Worm (Caenorhabditis elegans) whole organism, L2 larva: ENCODE results near the gene C37C3.17.

Source experiments
- R02D3.7 ChIP-seq: fragments of 150-350 bp; optimal IDR thresholded peaks from 2 replicates; lab custom pipeline; 2014; ENCODE audit warnings: missing biosample characterization, missing genetic modification characterization
- ceh-16 ChIP-seq: fragments of 150-350 bp; optimal IDR thresholded peaks from 2 replicates; lab custom pipeline; 2014; ENCODE audit warnings: missing biosample characterization, missing genetic modification characterization
- ceh-82 ChIP-seq: fragments of 150-350 bp; optimal IDR thresholded peaks from 2 replicates; lab custom pipeline; 2014; ENCODE audit warnings: missing biosample characterization, missing genetic modification characterization
- egl-27 ChIP-seq: sonication (generic microtip); optimal IDR thresholded peaks from 3 replicates; lab custom pipeline; 2017; ENCODE audit warnings: missing biosample characterization, missing genetic modification reagents, missing genetic modification characterization
- elt-3 ChIP-seq: sonication (generic microtip); optimal IDR thresholded peaks from 2 replicates; lab custom pipeline; 2017; ENCODE audit warnings: missing biosample characterization, missing genetic modification characterization
- fos-1 ChIP-seq: fragments of 150-350 bp; optimal IDR thresholded peaks from 2 replicates; lab custom pipeline; 2014; ENCODE audit warnings: missing biosample characterization, missing genetic modification characterization
- lin-13 ChIP-seq: fragments of 150-350 bp; optimal IDR thresholded peaks from 2 replicates; lab custom pipeline; 2014; ENCODE audit warnings: missing biosample characterization, missing genetic modification reagents, missing genetic modification characterization
- lin-39 ChIP-seq: fragments of 150-350 bp; optimal IDR thresholded peaks from 2 replicates; lab custom pipeline; 2014; ENCODE audit warnings: missing biosample characterization, missing genetic modification reagents, missing genetic modification characterization
- nhr-10 ChIP-seq: sonication (generic microtip); optimal IDR thresholded peaks from 2 replicates; lab custom pipeline; 2017; ENCODE audit warnings: missing biosample characterization, missing genetic modification characterization
- nhr-11 ChIP-seq: fragments of 150-350 bp; optimal IDR thresholded peaks from 2 replicates; lab custom pipeline; 2014; ENCODE audit warnings: missing biosample characterization, missing genetic modification characterization
- nhr-12 ChIP-seq: fragments of 150-350 bp; optimal IDR thresholded peaks from 2 replicates; lab custom pipeline; 2014; ENCODE audit warnings: missing biosample characterization, missing genetic modification characterization
- nhr-129 ChIP-seq: fragments of 150-350 bp; optimal IDR thresholded peaks from 2 replicates; lab custom pipeline; 2014; ENCODE audit warnings: missing biosample characterization, missing genetic modification characterization
- unc-62 ChIP-seq: fragments of 150-350 bp; optimal IDR thresholded peaks from 2 replicates; lab custom pipeline; 2014; ENCODE audit warnings: missing biosample characterization, missing genetic modification reagents, missing genetic modification characterization
- ztf-11 ChIP-seq: sonication (generic microtip); optimal IDR thresholded peaks from 2 replicates; lab custom pipeline; 2017; ENCODE audit warnings: missing biosample characterization, missing genetic modification characterization

- TF ChIP-seq ztf-11 (tag; lab: Kevin White, UChicago) (no peak), fos-1 (tag; lab: Kevin White, UChicago) (peak; percentile 50), ceh-82 (tag; lab: Kevin White, UChicago) (no peak), elt-3 (no peak), nhr-129 (tag; lab: Kevin White, UChicago) (no peak), unc-62 (no peak), nhr-12 (tag; lab: Kevin White, UChicago) (no peak), ceh-16 (no peak), nhr-11 (no peak), egl-27 (no peak), lin-13 (no peak), lin-39 (tag; lab: Kevin White, UChicago) (no peak), nhr-10 (tag; lab: Kevin White, UChicago) (no peak), R02D3.7 (tag; lab: Kevin White, UChicago) (no peak)
These were observed 26.3 kb upstream of the C37C3.17 start for ce11 chrV:7888036-7888435.
